Fruit fly (Drosophila melanogaster) whole organism, embryonic: ENCODE measurements around the gene CG13482.
A peak's percentile ranks its signal among the peaks of the same experiment; 100 is the strongest.

ENCODE experiments used
- Bdp1 ChIP-seq: fragments of 200-800 bp; sonication (Bioruptor generic); optimal IDR thresholded peaks from 3 replicates; lab custom pipeline; 2016; ENCODE audit warnings: missing biosample characterization, missing genetic modification characterization
- CG10654 ChIP-seq: fragments of 200-800 bp; sonication (Bioruptor generic); optimal IDR thresholded peaks from 2 replicates; lab custom pipeline; 2016; ENCODE audit warnings: missing biosample characterization, missing genetic modification characterization
- CG12236 ChIP-seq: fragments of 200-800 bp; sonication (Bioruptor generic); optimal IDR thresholded peaks from 2 replicates; lab custom pipeline; 2016; ENCODE audit warnings: missing biosample characterization, missing genetic modification characterization
- CG14667 ChIP-seq: fragments of 200-800 bp; sonication (Bioruptor generic); IDR thresholded peaks from 2 replicates; pipeline ENCODE4 v1.3.6; 2022; ENCODE audit warnings: missing biosample characterization, missing genetic modification characterization
- CG14710 ChIP-seq: fragments of 200-800 bp; sonication (Bioruptor generic); optimal IDR thresholded peaks from 3 replicates; lab custom pipeline; 2019; ENCODE audit warnings: missing biosample characterization, mild to moderate bottlenecking, missing genetic modification characterization, moderate library complexity
- CG14965 ChIP-seq: fragments of 200-800 bp; sonication (Bioruptor generic); optimal IDR thresholded peaks from 2 replicates; lab custom pipeline; 2016; ENCODE audit warnings: missing biosample characterization, missing genetic modification characterization, borderline replicate concordance
- CG15479 ChIP-seq: fragments of 200-800 bp; sonication (Bioruptor generic); optimal IDR thresholded peaks from 3 replicates; lab custom pipeline; 2019; ENCODE audit warnings: missing biosample characterization, mild to moderate bottlenecking, missing genetic modification characterization, moderate library complexity
- CG1602 ChIP-seq: fragments of 200-800 bp; sonication (Bioruptor generic); optimal IDR thresholded peaks from 3 replicates; lab custom pipeline; 2016; ENCODE audit warnings: missing biosample characterization, missing genetic modification characterization
- CG17361 ChIP-seq: fragments of 200-800 bp; sonication (Bioruptor generic); IDR thresholded peaks from 3 replicates; pipeline ENCODE4 v1.3.6; 2022; ENCODE audit warnings: missing biosample characterization, missing genetic modification characterization
- CG1792 ChIP-seq: fragments of 200-800 bp; sonication (Bioruptor generic); optimal IDR thresholded peaks from 2 replicates; lab custom pipeline; 2016; ENCODE audit warnings: missing biosample characterization, missing genetic modification characterization
- CG18262 ChIP-seq: fragments of 200-800 bp; optimal IDR thresholded peaks from 3 replicates; lab custom pipeline; 2019; ENCODE audit warnings: missing biosample characterization, mild to moderate bottlenecking, missing genetic modification characterization, moderate library complexity
- CG18476 ChIP-seq: fragments of 200-800 bp; sonication (Bioruptor generic); optimal IDR thresholded peaks from 2 replicates; lab custom pipeline; 2016; ENCODE audit warnings: missing biosample characterization, mild to moderate bottlenecking, missing genetic modification characterization
- CG18599 ChIP-seq: fragments of 200-800 bp; sonication (Bioruptor generic); optimal IDR thresholded peaks from 3 replicates; lab custom pipeline; 2017; ENCODE audit warnings: missing biosample characterization, missing genetic modification characterization, mild to moderate bottlenecking, moderate library complexity, missing genetic modification reagents
- CG2199 ChIP-seq: fragments of 200-800 bp; sonication (Bioruptor generic); IDR thresholded peaks from 3 replicates; pipeline ENCODE4 v1.3.6; 2022; ENCODE audit warnings: missing biosample characterization, missing genetic modification characterization
- CG30431 ChIP-seq: fragments of 200-800 bp; sonication (Bioruptor generic); optimal IDR thresholded peaks from 2 replicates; lab custom pipeline; 2017; ENCODE audit warnings: missing biosample characterization, missing genetic modification characterization
- CG31441 ChIP-seq: fragments of 200-800 bp; sonication (Bioruptor generic); IDR thresholded peaks from 2 replicates; pipeline ENCODE4 v1.3.6; 2022; ENCODE audit warnings: missing biosample characterization, missing genetic modification characterization
- CG33557 ChIP-seq: fragments of 200-800 bp; sonication (Bioruptor generic); optimal IDR thresholded peaks from 2 replicates; lab custom pipeline; 2019; ENCODE audit warnings: missing biosample characterization, mild to moderate bottlenecking, missing genetic modification characterization, moderate library complexity
- CG3995 ChIP-seq: fragments of 200-800 bp; sonication (Bioruptor generic); optimal IDR thresholded peaks from 3 replicates; lab custom pipeline; 2016; ENCODE audit warnings: missing biosample characterization, missing genetic modification characterization
- CG7786 ChIP-seq: fragments of 200-800 bp; sonication (Bioruptor generic); optimal IDR thresholded peaks from 2 replicates; lab custom pipeline; 2016; ENCODE audit warnings: missing biosample characterization, missing genetic modification characterization
- CG7839 ChIP-seq: fragments of 200-800 bp; sonication (Bioruptor generic); optimal IDR thresholded peaks from 3 replicates; lab custom pipeline; 2018; ENCODE audit warnings: missing biosample characterization, mild to moderate bottlenecking, missing genetic modification characterization, moderate library complexity
- CG9215 ChIP-seq: fragments of 200-800 bp; sonication (Bioruptor generic); IDR thresholded peaks from 2 replicates; pipeline ENCODE4 v1.3.6; 2022; ENCODE audit warnings: missing biosample characterization, missing genetic modification characterization
- CG9797 ChIP-seq: fragments of 200-800 bp; sonication (Bioruptor generic); optimal IDR thresholded peaks from 3 replicates; lab custom pipeline; 2018; ENCODE audit warnings: missing biosample characterization, mild to moderate bottlenecking, missing genetic modification characterization
- CG9817 ChIP-seq: fragments of 200-800 bp; sonication (Bioruptor generic); optimal IDR thresholded peaks from 2 replicates; lab custom pipeline; 2018; ENCODE audit warnings: missing biosample characterization, mild to moderate bottlenecking, missing genetic modification characterization, moderate library complexity
- Dip2 ChIP-seq: fragments of 200-800 bp; sonication (Bioruptor generic); IDR thresholded peaks from 2 replicates; pipeline ENCODE4 v1.3.6; 2022; ENCODE audit warnings: missing biosample characterization, missing genetic modification characterization
- Doc2 ChIP-seq: fragments of 200-800 bp; sonication (Bioruptor generic); IDR thresholded peaks from 2 replicates; pipeline ENCODE4 v1.3.6; 2022; ENCODE audit warnings: missing biosample characterization, missing genetic modification characterization
- Ets97D ChIP-seq: fragments of 200-800 bp; sonication (Bioruptor generic); optimal IDR thresholded peaks from 3 replicates; lab custom pipeline; 2016; ENCODE audit warnings: missing biosample characterization, missing genetic modification characterization
- HLH54F ChIP-seq: fragments of 200-800 bp; sonication (Bioruptor generic); optimal IDR thresholded peaks from 3 replicates; lab custom pipeline; 2016; ENCODE audit warnings: missing biosample characterization, missing genetic modification characterization
- HmgD ChIP-seq: fragments of 200-800 bp; sonication (Bioruptor generic); optimal IDR thresholded peaks from 3 replicates; lab custom pipeline; 2016; ENCODE audit warnings: missing biosample characterization, missing genetic modification characterization
- Hr51 ChIP-seq, 2 experiments: fragments of 200-800 bp; sonication (Bioruptor generic); optimal IDR thresholded peaks; 2 replicates in 1 of 2; 3 replicates in 1 of 2; lab custom pipeline; 2016 to 2018; ENCODE audit warnings: missing biosample characterization in 2 of 2, missing genetic modification characterization in 2 of 2, mild to moderate bottlenecking in 1 of 2, moderate library complexity in 1 of 2
- MBD-R2 ChIP-seq: fragments of 200-800 bp; sonication (Bioruptor generic); IDR thresholded peaks from 2 replicates; pipeline ENCODE4 v1.3.6; 2022; ENCODE audit warnings: missing biosample characterization, missing genetic modification characterization
- Myb ChIP-seq: fragments of 200-800 bp; sonication (Bioruptor generic); optimal IDR thresholded peaks from 2 replicates; lab custom pipeline; 2016; ENCODE audit warnings: missing biosample characterization, missing genetic modification characterization
- Nf-YB ChIP-seq: fragments of 200-800 bp; sonication (Bioruptor generic); optimal IDR thresholded peaks from 3 replicates; lab custom pipeline; 2019; ENCODE audit warnings: missing biosample characterization, mild to moderate bottlenecking, missing genetic modification characterization, moderate library complexity
- Optix ChIP-seq: fragments of 200-800 bp; sonication (Bioruptor generic); IDR thresholded peaks from 3 replicates; pipeline ENCODE4 v1.3.6; 2022; ENCODE audit warnings: missing biosample characterization, missing genetic modification characterization
- Taf1 ChIP-seq: fragments of 200-800 bp; sonication (Bioruptor generic); IDR thresholded peaks from 2 replicates; pipeline ENCODE4 v1.3.6; 2022; ENCODE audit warnings: missing biosample characterization, missing genetic modification characterization
- amos ChIP-seq: fragments of 200-800 bp; sonication (Bioruptor generic); IDR thresholded peaks from 2 replicates; pipeline ENCODE4 v1.3.6; 2022; ENCODE audit warnings: missing biosample characterization, missing genetic modification characterization; ENCODE audit not compliant: partially characterized antibody
- ap ChIP-seq: fragments of 200-800 bp; sonication (Bioruptor generic); IDR thresholded peaks from 2 replicates; pipeline ENCODE4 v1.3.6; 2022; ENCODE audit warnings: missing biosample characterization, missing genetic modification characterization
- bcd ChIP-seq: fragments of 200-800 bp; sonication (Bioruptor generic); optimal IDR thresholded peaks from 2 replicates; lab custom pipeline; 2017; ENCODE audit warnings: missing biosample characterization, mild to moderate bottlenecking, missing genetic modification characterization
- cato ChIP-seq: fragments of 200-800 bp; sonication (Bioruptor generic); optimal IDR thresholded peaks from 2 replicates; lab custom pipeline; 2016; ENCODE audit warnings: missing biosample characterization, missing genetic modification characterization, borderline replicate concordance
- crol ChIP-seq: fragments of 200-800 bp; sonication (Bioruptor generic); IDR thresholded peaks from 2 replicates; pipeline ENCODE4 v1.3.6; 2022; ENCODE audit warnings: missing biosample characterization, missing genetic modification characterization
- dan ChIP-seq: fragments of 200-800 bp; sonication (Bioruptor generic); IDR thresholded peaks from 2 replicates; pipeline ENCODE4 v1.3.6; 2022; ENCODE audit warnings: missing biosample characterization, missing genetic modification characterization
- dm ChIP-seq: fragments of 200-800 bp; sonication (Bioruptor generic); optimal IDR thresholded peaks from 3 replicates; lab custom pipeline; 2016; ENCODE audit warnings: missing biosample characterization, missing genetic modification characterization
- fd64A ChIP-seq: fragments of 200-800 bp; sonication (Bioruptor generic); optimal IDR thresholded peaks from 3 replicates; lab custom pipeline; 2018; ENCODE audit warnings: missing biosample characterization, mild to moderate bottlenecking, missing genetic modification characterization
- h ChIP-seq: fragments of >200 bp; optimal IDR thresholded peaks from 2 replicates; lab custom pipeline; 2017
- hth ChIP-seq: fragments of >200 bp; optimal IDR thresholded peaks from 2 replicates; lab custom pipeline; 2017; ENCODE audit warnings: inconsistent platforms
- lbe ChIP-seq: fragments of 200-800 bp; sonication (Bioruptor generic); optimal IDR thresholded peaks from 2 replicates; lab custom pipeline; 2016; ENCODE audit warnings: missing biosample characterization, mild to moderate bottlenecking, missing genetic modification characterization
- lilli ChIP-seq: fragments of 200-800 bp; sonication (Bioruptor generic); optimal IDR thresholded peaks from 3 replicates; lab custom pipeline; 2016; ENCODE audit warnings: missing biosample characterization, missing genetic modification characterization
- mirr ChIP-seq: fragments of 200-800 bp; sonication (Bioruptor generic); optimal IDR thresholded peaks from 3 replicates; lab custom pipeline; 2018; ENCODE audit warnings: missing biosample characterization, mild to moderate bottlenecking, missing genetic modification characterization
- pum ChIP-seq: fragments of 200-800 bp; sonication (Bioruptor generic); optimal IDR thresholded peaks from 2 replicates; lab custom pipeline; 2016; ENCODE audit warnings: missing biosample characterization, missing genetic modification characterization
- repo ChIP-seq: fragments of 200-800 bp; sonication (Bioruptor generic); optimal IDR thresholded peaks from 2 replicates; lab custom pipeline; 2016; ENCODE audit warnings: missing biosample characterization, missing genetic modification characterization
- slp2 ChIP-seq: fragments of 200-800 bp; sonication (Bioruptor generic); optimal IDR thresholded peaks from 2 replicates; lab custom pipeline; 2016; ENCODE audit warnings: missing biosample characterization, missing genetic modification characterization
- sob ChIP-seq: fragments of 200-800 bp; sonication (Bioruptor generic); IDR thresholded peaks from 2 replicates; pipeline ENCODE4 v1.3.6; 2022; ENCODE audit warnings: missing biosample characterization, missing genetic modification characterization
- usp ChIP-seq: fragments of >200 bp; optimal IDR thresholded peaks from 2 replicates; lab custom pipeline; 2017; ENCODE audit warnings: missing biosample characterization, missing genetic modification characterization
- z ChIP-seq: fragments of 200-800 bp; sonication (Bioruptor generic); IDR thresholded peaks from 3 replicates; pipeline ENCODE4 v1.3.6; 2022; ENCODE audit warnings: missing biosample characterization, missing genetic modification characterization

The CG13482 gene

dm6 chr3L:14297482-14297881, 31.7 kb upstream of the CG13482 start (continued):
- TF ChIP-seq HLH54F (GFP tag; lab: Kevin White, UChicago) (peak; percentile 39), lbe (GFP tag; lab: Kevin White, UChicago) (no peak), h (lab: Kevin White, UChicago) (no peak), CG1602 (peak; percentile 37), CG9797 (GFP tag; lab: Kevin White, UChicago) (no peak), sob (GFP tag; lab: Robert Waterston, UW) (peak; percentile 69), CG7839 (tag; lab: Kevin White, UChicago) (peak; percentile 77), CG17361 (GFP tag; lab: Robert Waterston, UW) (peak; percentile 77), CG2199 (GFP tag; lab: Robert Waterston, UW) (0 out of 3 replicates have a peak, but pooled peaks have one; percentile 25), z (no peak), bcd (peak; percentile 53), fd64A (GFP tag; lab: Kevin White, UChicago) (peak; percentile 50), repo (GFP tag; lab: Kevin White, UChicago) (no peak), Hr51 (GFP tag; optimal IDR thresholded peaks at IDR 0.05; lab: Kevin White, UChicago) (peak in 1 of 2 experiments; percentile 52), Ets97D (GFP tag; lab: Kevin White, UChicago) (peak; percentile 9), CG14710 (peak; percentile 88), Optix (GFP tag; lab: Robert Waterston, UW) (no peak), dan (no peak), lilli (peak; percentile 50), usp (GFP tag; lab: Kevin White, UChicago) (no peak), ap (GFP tag; lab: Robert Waterston, UW) (0 out of 2 replicates have a peak, but pooled peaks have one; percentile 25), Taf1 (GFP tag; lab: Robert Waterston, UW) (no peak), Doc2 (GFP tag; lab: Robert Waterston, UW) (no peak), CG1792 (GFP tag; lab: Kevin White, UChicago) (no peak), mirr (GFP tag; lab: Kevin White, UChicago) (no peak), CG31441 (GFP tag; lab: Robert Waterston, UW) (peak; percentile 85), CG18262 (peak; percentile 91), CG14667 (GFP tag; lab: Robert Waterston, UW) (peak; percentile 58), CG10654 (GFP tag; lab: Kevin White, UChicago) (peak; percentile 56), CG3995 (no peak), CG12236 (GFP tag; lab: Kevin White, UChicago) (peak; percentile 53), CG7786 (GFP tag; lab: Kevin White, UChicago) (peak; percentile 21), CG33557 (GFP tag; lab: Kevin White, UChicago) (peak; percentile 68), MBD-R2 (no peak), CG18476 (peak; percentile 54), CG9215 (GFP tag; lab: Robert Waterston, UW) (no peak), crol (GFP tag; lab: Robert Waterston, UW) (no peak), Nf-YB (GFP tag; lab: Kevin White, UChicago) (peak; percentile 45), Dip2 (GFP tag; lab: Robert Waterston, UW) (no peak), pum (peak; percentile 60), slp2 (peak; percentile 49), Bdp1 (GFP tag; lab: Kevin White, UChicago) (no peak), CG15479 (GFP tag; lab: Kevin White, UChicago) (no peak), dm (GFP tag; lab: Kevin White, UChicago) (peak; percentile 32), hth (lab: Kevin White, UChicago) (no peak), CG9817 (tag; lab: Kevin White, UChicago) (peak; percentile 37), HmgD (no peak), amos (GFP tag; lab: Robert Waterston, UW) (no peak), CG14965 (GFP tag; lab: Kevin White, UChicago) (no peak), CG18599 (GFP tag; lab: Kevin White, UChicago) (peak; percentile 76), Myb (peak; percentile 10), cato (no peak), CG30431 (GFP tag; lab: Kevin White, UChicago) (peak; percentile 43)
